Worm (Caenorhabditis elegans): Measurements from ENCODE around the gene nlp-69.

Gene nlp-69

DNA sequence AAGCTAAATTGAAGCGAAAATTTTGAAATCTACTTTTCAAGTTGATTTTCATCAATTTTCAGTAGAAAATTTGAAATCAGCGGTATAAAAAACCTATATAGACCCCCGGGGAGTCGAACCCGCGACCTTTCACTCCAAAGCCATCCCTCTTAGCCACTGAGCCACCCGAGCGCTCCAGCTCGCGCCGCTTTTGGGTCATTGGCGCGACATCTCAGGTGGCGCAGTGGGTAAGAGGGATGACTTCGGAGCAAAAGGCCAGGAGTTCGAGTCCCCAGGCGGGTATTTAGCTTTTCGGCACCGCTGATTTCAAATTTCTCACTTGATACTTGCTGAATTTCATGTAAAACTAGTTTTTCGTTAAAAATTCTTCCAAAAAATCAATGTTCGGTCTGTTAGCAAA is 31.8 kb upstream of the nlp-69 start:
- TF ChIP-seq sea-1 (GFP tag; conservative IDR thresholded peaks at IDR 0.05) (no peak), ceh-36 (tag; optimal IDR thresholded peaks at IDR 0.05) (no peak), flt-1 (GFP tag; IDR thresholded peaks at IDR 0.05) (no peak), tbx-37 (GFP tag; conservative IDR thresholded peaks at IDR 0.05) (no peak), ceh-13 (GFP tag; optimal IDR thresholded peaks at IDR 0.05) (no peak), ets-7 (tag; optimal IDR thresholded peaks at IDR 0.05) (no peak), aly-1 (tag; optimal IDR thresholded peaks at IDR 0.05) (no peak), B0310.2 (tag; optimal IDR thresholded peaks at IDR 0.05) (no peak), hmbx-1 (tag; optimal IDR thresholded peaks at IDR 0.05) (no peak), pes-1 (GFP tag; IDR thresholded peaks at IDR 0.05) (no peak), tra-4 (tag; optimal IDR thresholded peaks at IDR 0.05) (no peak), F13C5.2 (tag; optimal IDR thresholded peaks at IDR 0.05) (no peak)

ce11 chrV:20125137-20125536 is 30.3 kb upstream of the nlp-69 start:
- TF ChIP-seq hmbx-1 (tag; optimal IDR thresholded peaks at IDR 0.05), result no peak
- no peak for TF ChIP-seq tra-4 (tag; optimal IDR thresholded peaks at IDR 0.05)
- TF ChIP-seq hmg-4 (GFP tag; optimal IDR thresholded peaks at IDR 0.05), result no peak
- no peak for TF ChIP-seq ceh-36 (tag; optimal IDR thresholded peaks at IDR 0.05)
- no peak for TF ChIP-seq sea-1 (GFP tag; conservative IDR thresholded peaks at IDR 0.05)
- TF ChIP-seq ets-7 (tag; optimal IDR thresholded peaks at IDR 0.05), result no peak
- no peak for TF ChIP-seq B0310.2 (tag; optimal IDR thresholded peaks at IDR 0.05)
- no peak for TF ChIP-seq ama-1 (optimal IDR thresholded peaks at IDR 0.05)
- no peak for TF ChIP-seq tbx-37 (GFP tag; conservative IDR thresholded peaks at IDR 0.05)
- no peak for TF ChIP-seq hnd-1 (tag; optimal IDR thresholded peaks at IDR 0.05)
- TF ChIP-seq ceh-13 (GFP tag; optimal IDR thresholded peaks at IDR 0.05), result no peak
- no peak for TF ChIP-seq scrt-1 (GFP tag; IDR thresholded peaks at IDR 0.05)
- no peak for TF ChIP-seq aly-1 (tag; optimal IDR thresholded peaks at IDR 0.05)
- no peak; the same call in 1 of the 2 replicates for TF ChIP-seq tbx-11 (GFP tag; IDR thresholded peaks at IDR 0.05)
- TF ChIP-seq pes-1 (GFP tag; IDR thresholded peaks at IDR 0.05), result no peak
- TF ChIP-seq F13C5.2 (tag; optimal IDR thresholded peaks at IDR 0.05), result no peak

ce11 chrV:20124393-20124792 is 29.6 kb upstream of the nlp-69 start:
- TF ChIP-seq aly-1 (tag; optimal IDR thresholded peaks at IDR 0.05) (no peak), hnd-1 (tag; optimal IDR thresholded peaks at IDR 0.05) (no peak), F13C5.2 (tag; optimal IDR thresholded peaks at IDR 0.05) (no peak), tbx-37 (GFP tag; conservative IDR thresholded peaks at IDR 0.05) (no peak), sea-1 (GFP tag; conservative IDR thresholded peaks at IDR 0.05) (no peak), hmbx-1 (tag; optimal IDR thresholded peaks at IDR 0.05) (no peak), ama-1 (optimal IDR thresholded peaks at IDR 0.05) (no peak), tra-4 (tag; optimal IDR thresholded peaks at IDR 0.05) (no peak), B0310.2 (tag; optimal IDR thresholded peaks at IDR 0.05) (no peak)

DNA sequence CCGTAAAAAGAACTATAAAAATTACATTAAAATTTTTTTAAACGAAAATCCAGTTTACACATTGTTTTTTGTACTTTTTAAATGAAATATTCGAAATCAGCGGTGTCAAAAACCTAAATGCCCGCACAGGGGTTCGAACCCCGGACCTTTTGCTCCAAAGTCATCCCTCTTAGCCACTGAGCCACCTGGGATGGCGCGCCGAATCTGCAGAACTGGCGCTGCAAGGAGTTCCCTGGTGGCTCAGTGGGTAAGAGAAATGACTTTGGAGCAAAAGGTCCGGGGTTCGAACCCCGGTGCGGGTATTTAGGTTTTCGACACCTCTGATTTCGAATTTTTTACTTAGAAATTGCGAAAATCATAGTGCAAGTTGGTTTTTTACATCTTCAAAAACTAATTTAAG is 28.8 kb upstream of the nlp-69 start:
- TF ChIP-seq pes-1 (GFP tag; IDR thresholded peaks at IDR 0.05) (no peak), ama-1 (optimal IDR thresholded peaks at IDR 0.05) (no peak), tbx-37 (GFP tag; conservative IDR thresholded peaks at IDR 0.05) (no peak), aly-1 (tag; optimal IDR thresholded peaks at IDR 0.05) (no peak), tra-4 (tag; optimal IDR thresholded peaks at IDR 0.05) (no peak), hmg-4 (GFP tag; optimal IDR thresholded peaks at IDR 0.05) (no peak), hnd-1 (tag; optimal IDR thresholded peaks at IDR 0.05) (no peak), scrt-1 (GFP tag; IDR thresholded peaks at IDR 0.05) (no peak), F13C5.2 (tag; optimal IDR thresholded peaks at IDR 0.05) (no peak), sea-1 (GFP tag; conservative IDR thresholded peaks at IDR 0.05) (no peak), ets-7 (tag; optimal IDR thresholded peaks at IDR 0.05) (no peak), B0310.2 (tag; optimal IDR thresholded peaks at IDR 0.05) (no peak)

DNA sequence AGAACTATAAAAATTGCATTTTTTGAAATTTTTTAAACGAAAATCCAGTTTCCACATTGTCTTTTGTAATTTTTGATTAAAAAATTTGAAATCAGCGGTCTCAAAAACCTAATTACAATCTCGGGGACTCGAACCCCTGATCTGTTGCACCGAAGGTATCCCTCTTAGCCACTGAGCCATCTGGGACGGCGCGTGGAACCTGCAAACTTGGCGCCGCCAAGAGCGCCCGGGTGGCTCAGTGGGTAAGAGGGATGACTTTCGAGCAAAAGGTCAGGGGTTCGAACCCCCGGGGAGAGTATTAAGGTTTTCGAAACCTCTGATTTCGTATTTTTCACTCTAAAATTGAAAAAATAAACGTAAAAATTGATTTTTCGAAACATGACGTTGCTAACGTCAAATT is 28.2 kb upstream of the nlp-69 start:
- no peak for TF ChIP-seq ceh-13 (GFP tag; optimal IDR thresholded peaks at IDR 0.05)

DNA sequence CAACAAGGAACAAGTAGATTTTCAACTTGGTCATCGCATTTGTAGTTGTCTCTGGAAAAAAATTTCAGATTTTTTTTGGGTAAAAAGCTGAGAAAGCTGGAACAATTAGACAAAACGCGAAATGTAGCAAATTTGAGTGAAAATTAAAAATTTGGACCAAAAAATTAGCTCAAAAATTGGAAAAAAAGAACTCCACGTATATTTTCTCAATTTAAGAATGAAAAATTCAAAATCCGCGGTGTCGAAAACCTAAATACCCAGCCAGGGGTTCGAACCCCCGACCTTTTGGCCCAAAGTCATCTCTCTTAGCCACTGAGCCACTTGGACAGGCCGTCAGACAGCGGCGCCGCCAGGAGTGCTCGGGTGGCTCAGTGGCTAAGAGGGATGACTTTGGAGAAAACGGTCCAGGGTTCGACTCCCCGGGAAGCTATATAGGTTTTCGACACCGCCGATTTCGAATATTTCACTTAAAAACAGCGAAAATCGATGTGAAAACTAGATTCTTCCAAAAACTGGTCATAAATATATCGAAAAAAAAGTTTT is 25.9 kb upstream of the nlp-69 start, which contains the start of gene ncx-1:
Gene ncx-1, minus strand, starts transcription at position 51 of the 543 bp plus-strand sequence.
- TF ChIP-seq scrt-1 (GFP tag; IDR thresholded peaks at IDR 0.05), result no peak
- TF ChIP-seq tbx-37 (GFP tag; conservative IDR thresholded peaks at IDR 0.05), result no peak
- TF ChIP-seq aly-1 (tag; optimal IDR thresholded peaks at IDR 0.05), result no peak
- no peak for TF ChIP-seq pes-1 (GFP tag; IDR thresholded peaks at IDR 0.05)
- TF ChIP-seq tra-4 (tag; optimal IDR thresholded peaks at IDR 0.05), result no peak
- no peak for TF ChIP-seq B0310.2 (tag; optimal IDR thresholded peaks at IDR 0.05)

ce11 chrV:20119770-20120169 is 25.0 kb upstream of the nlp-69 start:
- TF ChIP-seq ceh-13 (GFP tag; optimal IDR thresholded peaks at IDR 0.05), result no peak
- no peak for TF ChIP-seq ets-7 (tag; optimal IDR thresholded peaks at IDR 0.05)
- no peak for TF ChIP-seq tra-4 (tag; optimal IDR thresholded peaks at IDR 0.05)
- TF ChIP-seq F13C5.2 (tag; optimal IDR thresholded peaks at IDR 0.05), result no peak
- TF ChIP-seq B0310.2 (tag; optimal IDR thresholded peaks at IDR 0.05), result no peak
- no peak for TF ChIP-seq hnd-1 (tag; optimal IDR thresholded peaks at IDR 0.05)
- TF ChIP-seq hmg-4 (GFP tag; optimal IDR thresholded peaks at IDR 0.05), result no peak
- no peak for TF ChIP-seq hmbx-1 (tag; optimal IDR thresholded peaks at IDR 0.05)
- no peak for TF ChIP-seq aly-1 (tag; optimal IDR thresholded peaks at IDR 0.05)
- TF ChIP-seq tbx-37 (GFP tag; conservative IDR thresholded peaks at IDR 0.05), result no peak
- no peak for TF ChIP-seq ceh-36 (tag; optimal IDR thresholded peaks at IDR 0.05)
- no peak for TF ChIP-seq flt-1 (GFP tag; IDR thresholded peaks at IDR 0.05)
- TF ChIP-seq ama-1 (optimal IDR thresholded peaks at IDR 0.05), result no peak
- TF ChIP-seq scrt-1 (GFP tag; IDR thresholded peaks at IDR 0.05), result no peak
- no peak for TF ChIP-seq tbx-11 (GFP tag; IDR thresholded peaks at IDR 0.05)
- no peak for TF ChIP-seq sea-1 (GFP tag; conservative IDR thresholded peaks at IDR 0.05)
- TF ChIP-seq pes-1 (GFP tag; IDR thresholded peaks at IDR 0.05), result no peak

DNA sequence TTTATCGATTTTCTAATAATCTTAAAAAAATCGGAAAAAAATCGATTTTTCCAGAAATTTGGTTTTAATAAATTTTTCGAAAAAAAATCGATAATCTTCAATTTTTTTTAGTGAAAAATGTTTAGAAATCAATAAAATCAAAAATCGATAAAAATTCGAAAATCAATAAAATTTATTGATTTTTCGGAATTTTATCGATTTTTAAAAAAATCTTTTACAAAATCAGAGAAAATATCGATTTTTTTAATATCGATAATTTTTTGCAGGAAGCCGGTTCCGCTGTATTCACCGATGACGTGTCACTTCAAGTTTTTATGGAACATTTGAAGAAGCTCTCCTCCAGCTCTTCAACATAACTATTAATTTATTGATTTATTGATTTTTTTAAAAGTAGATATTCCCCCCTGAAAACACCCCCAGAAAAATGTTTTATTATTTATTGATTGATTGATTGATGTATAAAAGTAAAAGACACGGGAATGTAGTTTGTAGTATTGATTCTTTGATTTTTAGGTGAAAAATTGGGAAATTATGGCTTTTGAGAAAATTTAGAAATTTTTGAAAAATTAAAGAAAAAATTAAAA is 10.5 kb upstream of the nlp-69 start:
- TF ChIP-seq hmg-4 (GFP tag; optimal IDR thresholded peaks at IDR 0.05) (no peak), tbx-37 (GFP tag; conservative IDR thresholded peaks at IDR 0.05) (no peak), flt-1 (GFP tag; IDR thresholded peaks at IDR 0.05) (no peak), aly-1 (tag; optimal IDR thresholded peaks at IDR 0.05) (no peak), ceh-13 (GFP tag; optimal IDR thresholded peaks at IDR 0.05) (no peak), tra-4 (tag; optimal IDR thresholded peaks at IDR 0.05) (no peak), ceh-36 (tag; optimal IDR thresholded peaks at IDR 0.05) (no peak)

Measured in whole organism, early embryonic.